Worm (Caenorhabditis elegans): Measurements from ENCODE around the gene C29F7.3.

ce11 chrX:13384743-13385142 is 35.0 kb downstream of the C29F7.3 start:
- TF ChIP-seq ama-1 (optimal IDR thresholded peaks at IDR 0.05) (no peak), mdl-1 (tag; optimal IDR thresholded peaks at IDR 0.05) (no peak), nhr-237 (tag; optimal IDR thresholded peaks at IDR 0.05) (no peak), nhr-28 (tag; optimal IDR thresholded peaks at IDR 0.05) (no peak)

Measured in whole organism, L3 larva.